Worm (Caenorhabditis elegans) whole organism, midembryonic: Measurements from ENCODE around the gene F59F4.3.

ENCODE experiments used
- cog-1 ChIP-seq: sonication (generic microtip); optimal IDR thresholded peaks from 2 replicates; lab custom pipeline; 2016; ENCODE audit warnings: missing genetic modification characterization, missing compliant biosample characterization
- flt-1 ChIP-seq: fragments of 200-800 bp; sonication (Bioruptor generic); IDR thresholded peaks from 2 replicates; pipeline ENCODE4 v1.3.6; 2022; ENCODE audit warnings: missing genetic modification characterization, missing compliant biosample characterization
- med-1 ChIP-seq: sonication (generic microtip); optimal IDR thresholded peaks from 2 replicates; lab custom pipeline; 2017; ENCODE audit warnings: missing genetic modification characterization, mild to moderate bottlenecking, missing compliant biosample characterization, antibody characterized with exemption, missing genetic modification reagents; ENCODE audit not compliant: insufficient read depth
- ref-1 ChIP-seq: fragments of 200-800 bp; sonication (Bioruptor generic); conservative IDR thresholded peaks from 2 replicates; pipeline ENCODE4 v1.3.6; 2022; ENCODE audit warnings: missing genetic modification reagents, missing genetic modification characterization, missing compliant biosample characterization
- tab-1 ChIP-seq: fragments of 200-800 bp; sonication (Bioruptor generic); IDR thresholded peaks from 2 replicates; pipeline ENCODE4 v1.3.6; 2022; ENCODE audit warnings: missing genetic modification characterization, missing compliant biosample characterization
- ztf-29 ChIP-seq: fragments of 200-800 bp; sonication (Bioruptor generic); IDR thresholded peaks from 2 replicates; pipeline ENCODE4 v1.3.6; 2022; ENCODE audit warnings: missing genetic modification reagents, missing genetic modification characterization, missing compliant biosample characterization

- TF ChIP-seq ztf-29, result no peak
- no peak for TF ChIP-seq ref-1 (GFP tag; lab: Robert Waterston, UW)
- no peak for TF ChIP-seq med-1 (GFP tag; lab: Kevin White, UChicago)
- no peak for TF ChIP-seq tab-1 (GFP tag; lab: Robert Waterston, UW)
- TF ChIP-seq cog-1 (tag; lab: Kevin White, UChicago), result no peak
- no peak for TF ChIP-seq flt-1 (GFP tag; lab: Robert Waterston, UW)
Observed at ce11 chrX:15796633-15797032, 50.8 kb downstream of the F59F4.3 start.
